Worm (Caenorhabditis elegans): ENCODE results near the gene Y59C2A.3.

ce11 chrII:2219880-2220279 lies at the start of gene Y59C2A.3:
- no peak for TF ChIP-seq akir-1 (GFP tag; optimal IDR thresholded peaks at IDR 0.05)
- no peak for TF ChIP-seq F37B4.10 (GFP tag; IDR thresholded peaks at IDR 0.05)
- TF ChIP-seq nfya-1 (tag; optimal IDR thresholded peaks at IDR 0.05; ENCODE audit: borderline replicate concordance, insufficient read depth) = no peak
- TF ChIP-seq rpc-1 (optimal IDR thresholded peaks at IDR 0.05) = no peak
- no peak for TF ChIP-seq rpc-1 (tag; optimal IDR thresholded peaks at IDR 0.05)
- no peak for TF ChIP-seq rcor-1 (GFP tag; IDR thresholded peaks at IDR 0.05)
- TF ChIP-seq T07F8.4 (tag; optimal IDR thresholded peaks at IDR 0.05) = no peak

All from whole organism, young adult.